Worm (Caenorhabditis elegans) whole organism, early embryonic: Measurements from ENCODE around the gene C52G5.2.

Experiments used
- ama-1 ChIP-seq: fragments of 150-350 bp; optimal IDR thresholded peaks from 2 replicates; lab custom pipeline; 2014
- ceh-13 ChIP-seq: fragments of 200-800 bp; sonication (Bioruptor generic); optimal IDR thresholded peaks from 2 replicates; lab custom pipeline; 2018; ENCODE audit warnings: mild to moderate bottlenecking, missing genetic modification characterization, missing compliant biosample characterization
- ceh-36 ChIP-seq: sonication (generic microtip); optimal IDR thresholded peaks from 2 replicates; lab custom pipeline; 2016; ENCODE audit warnings: missing genetic modification characterization, inconsistent platforms, missing compliant biosample characterization
- ets-7 ChIP-seq: sonication (generic microtip); optimal IDR thresholded peaks from 2 replicates; lab custom pipeline; 2016; ENCODE audit warnings: missing genotype, missing genetic modification characterization, missing compliant biosample characterization
- hmbx-1 ChIP-seq: sonication (generic microtip); optimal IDR thresholded peaks from 2 replicates; lab custom pipeline; 2016; ENCODE audit warnings: mild to moderate bottlenecking, missing genetic modification characterization, missing compliant biosample characterization
- hmg-4 ChIP-seq: fragments of 200-800 bp; sonication (Bioruptor generic); optimal IDR thresholded peaks from 2 replicates; lab custom pipeline; 2018; ENCODE audit warnings: mild to moderate bottlenecking, missing genetic modification characterization, missing compliant biosample characterization
- tbx-11 ChIP-seq: fragments of 200-800 bp; sonication (Bioruptor generic); IDR thresholded peaks from 2 replicates; pipeline ENCODE4 v1.3.6; 2022; ENCODE audit warnings: missing genetic modification characterization, missing compliant biosample characterization
- tra-4 ChIP-seq: sonication (generic microtip); optimal IDR thresholded peaks from 2 replicates; lab custom pipeline; 2017; ENCODE audit warnings: missing genetic modification characterization, missing compliant biosample characterization

DNA sequence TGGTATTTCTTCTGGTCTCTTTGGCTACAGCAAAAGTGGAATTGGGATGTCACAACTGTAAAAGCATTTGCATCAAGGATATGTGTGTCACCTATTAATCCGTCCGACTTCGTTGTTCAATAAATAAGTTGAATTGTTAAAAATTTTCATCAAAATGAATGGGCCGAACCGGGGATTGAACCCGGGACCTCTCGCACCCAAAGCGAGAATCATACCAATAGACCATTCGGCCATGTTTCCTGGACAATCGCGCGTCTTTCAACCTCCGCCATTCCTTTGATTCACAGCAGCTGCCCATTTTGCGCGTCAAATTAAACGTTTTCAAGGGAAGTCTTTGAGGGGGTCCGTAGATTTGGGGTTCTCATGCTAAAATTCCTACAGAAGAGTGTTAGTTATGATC is 11.6 kb downstream of the C52G5.2 start:
- TF ChIP-seq ama-1 (lab: Kevin White, UChicago), result no peak
- no peak for TF ChIP-seq hmbx-1 (tag; lab: Kevin White, UChicago)
- TF ChIP-seq ceh-13 (GFP tag; lab: Kevin White, UChicago), result no peak
- no peak for TF ChIP-seq tra-4 (tag; lab: Kevin White, UChicago)
- no peak for TF ChIP-seq ets-7 (tag; lab: Kevin White, UChicago)
- TF ChIP-seq ceh-36 (tag; lab: Kevin White, UChicago), result no peak
- no peak for TF ChIP-seq tbx-11
- no peak for TF ChIP-seq hmg-4 (GFP tag; lab: Kevin White, UChicago)
